Worm (Caenorhabditis elegans) whole organism, L4 larva: ENCODE results near the gene edg-1.

Experiments used
- D1046.2 ChIP-seq: fragments of 200-800 bp; sonication (Bioruptor generic); IDR thresholded peaks from 2 replicates; pipeline ENCODE4 v1.3.6; 2022; ENCODE audit warnings: missing genetic modification characterization, missing compliant biosample characterization
- F49E8.2 ChIP-seq: sonication (generic microtip); optimal IDR thresholded peaks from 2 replicates; lab custom pipeline; 2016; ENCODE audit warnings: missing compliant biosample characterization, mild to moderate bottlenecking, missing genetic modification characterization, borderline replicate concordance
- R02D3.7 ChIP-seq: fragments of 150-350 bp; sonication (generic microtip); optimal IDR thresholded peaks from 3 replicates; lab custom pipeline; 2014; ENCODE audit warnings: missing biosample characterization, missing genetic modification characterization
- T20F7.1 ChIP-seq: fragments of 200-800 bp; sonication (Bioruptor generic); optimal IDR thresholded peaks from 2 replicates; lab custom pipeline; 2018; ENCODE audit warnings: mild to moderate bottlenecking, missing genetic modification characterization, missing compliant biosample characterization
- ZK337.2 ChIP-seq: fragments of 200-800 bp; sonication (Bioruptor generic); IDR thresholded peaks from 2 replicates; pipeline ENCODE4 v1.3.6; 2022; ENCODE audit warnings: missing genetic modification reagents, missing genetic modification characterization, missing compliant biosample characterization
- ZK546.5 ChIP-seq, 2 experiments: sonication (generic microtip); optimal IDR thresholded peaks; 2 replicates each; lab custom pipeline; 2017; ENCODE audit warnings: missing biosample characterization in 2 of 2, missing genetic modification characterization in 2 of 2
- aha-1 ChIP-seq: fragments of 150-350 bp; peaks from one replicate; lab custom pipeline; 2014; ENCODE audit warnings: missing biosample characterization, missing genetic modification characterization
- aly-2 ChIP-seq: sonication (generic microtip); optimal IDR thresholded peaks from 2 replicates; lab custom pipeline; 2018; ENCODE audit warnings: missing biosample characterization, missing genetic modification characterization
- ama-1 ChIP-seq: fragments of 150-350 bp; optimal IDR thresholded peaks from 2 replicates; lab custom pipeline; 2014; ENCODE audit warnings: inconsistent platforms, mixed read lengths
- arid-1 ChIP-seq: fragments of 200-800 bp; sonication (Bioruptor generic); conservative IDR thresholded peaks from 2 replicates; pipeline ENCODE4 v1.3.6; 2022; ENCODE audit warnings: missing genetic modification reagents, missing genetic modification characterization, missing compliant biosample characterization
- attf-4 ChIP-seq: sonication (generic microtip); optimal IDR thresholded peaks from 3 replicates; lab custom pipeline; 2017; ENCODE audit warnings: missing biosample characterization, missing genetic modification characterization
- ceh-20 ChIP-seq: fragments of 200-800 bp; sonication (Bioruptor generic); IDR thresholded peaks from 2 replicates; pipeline ENCODE4 v1.3.6; 2022; ENCODE audit warnings: missing genetic modification reagents, missing genetic modification characterization, missing compliant biosample characterization
- ces-1 ChIP-seq: fragments of 150-350 bp; sonication (generic microtip); optimal IDR thresholded peaks from 4 replicates; lab custom pipeline; 2014; ENCODE audit warnings: missing biosample characterization, missing genetic modification reagents, missing genetic modification characterization
- daf-16 ChIP-seq, 3 experiments: sonication (generic microtip); optimal IDR thresholded peaks; 2 replicates each; lab custom pipeline; 2016 to 2017; ENCODE audit warnings: missing genetic modification characterization in 3 of 3, missing genetic modification reagents in 3 of 3, mild to moderate bottlenecking in 2 of 3, missing compliant biosample characterization in 2 of 3, missing biosample characterization in 1 of 3, moderate library complexity in 1 of 3
- daf-19 ChIP-seq: fragments of 200-800 bp; sonication (Bioruptor generic); conservative IDR thresholded peaks from 2 replicates; pipeline ENCODE4 v1.3.6; 2022; ENCODE audit warnings: missing genetic modification characterization, missing compliant biosample characterization
- egl-27 ChIP-seq: sonication (generic microtip); optimal IDR thresholded peaks from 3 replicates; lab custom pipeline; 2017; ENCODE audit warnings: missing biosample characterization, missing genetic modification reagents, missing genetic modification characterization
- fos-1 ChIP-seq: fragments of 150-350 bp; optimal IDR thresholded peaks from 2 replicates; lab custom pipeline; 2014; ENCODE audit warnings: missing biosample characterization, missing genetic modification characterization
- hif-1 ChIP-seq, 2 experiments: sonication (generic microtip); optimal IDR thresholded peaks; 2 replicates each; lab custom pipeline; 2016 to 2017; ENCODE audit warnings: missing compliant biosample characterization in 2 of 2, missing genetic modification characterization in 2 of 2, missing genetic modification reagents in 2 of 2, missing genotype in 2 of 2, mild to moderate bottlenecking in 1 of 2
- hlh-30 ChIP-seq: sonication (generic microtip); optimal IDR thresholded peaks from 2 replicates; lab custom pipeline; 2017; ENCODE audit warnings: antibody characterized with exemption, mild to moderate bottlenecking, missing genetic modification characterization, missing compliant biosample characterization; ENCODE audit not compliant: insufficient read depth
- hmg-1.1 ChIP-seq: fragments of 200-800 bp; sonication (Bioruptor generic); IDR thresholded peaks from 2 replicates; pipeline ENCODE4 v1.3.6; 2022; ENCODE audit warnings: missing genetic modification reagents, missing genetic modification characterization, missing compliant biosample characterization
- jun-1 ChIP-seq: fragments of 150-350 bp; optimal IDR thresholded peaks from 2 replicates; lab custom pipeline; 2014; ENCODE audit warnings: missing biosample characterization, missing genetic modification reagents, missing genetic modification characterization
- mep-1 ChIP-seq: fragments of 150-350 bp; sonication (generic microtip); optimal IDR thresholded peaks from 3 replicates; lab custom pipeline; 2014; ENCODE audit warnings: missing biosample characterization, missing genetic modification characterization
- nhr-102 ChIP-seq: sonication (generic microtip); optimal IDR thresholded peaks from 2 replicates; lab custom pipeline; 2016; ENCODE audit warnings: mild to moderate bottlenecking, missing genetic modification characterization, moderate library complexity, missing compliant biosample characterization
- nhr-11 ChIP-seq: fragments of 150-350 bp; optimal IDR thresholded peaks from 2 replicates; lab custom pipeline; 2014; ENCODE audit warnings: missing biosample characterization, missing genetic modification characterization
- nhr-111 ChIP-seq: fragments of 200-800 bp; sonication (Bioruptor generic); optimal IDR thresholded peaks from 2 replicates; lab custom pipeline; 2018; ENCODE audit warnings: mild to moderate bottlenecking, missing genetic modification characterization, missing compliant biosample characterization
- nhr-41 ChIP-seq: fragments of 200-800 bp; sonication (Bioruptor generic); IDR thresholded peaks from 2 replicates; pipeline ENCODE4 v1.3.6; 2022; ENCODE audit warnings: missing genetic modification reagents, missing genetic modification characterization, missing compliant biosample characterization
- nhr-42 ChIP-seq: fragments of 200-800 bp; sonication (Bioruptor generic); IDR thresholded peaks from 2 replicates; pipeline ENCODE4 v1.3.6; 2022; ENCODE audit warnings: missing genetic modification characterization, missing compliant biosample characterization
- rbr-2 ChIP-seq: sonication (generic microtip); optimal IDR thresholded peaks from 2 replicates; lab custom pipeline; 2016; ENCODE audit warnings: missing genotype, missing genetic modification characterization, missing compliant biosample characterization
- saeg-2 ChIP-seq: fragments of 200-800 bp; sonication (Bioruptor generic); IDR thresholded peaks from 2 replicates; pipeline ENCODE4 v1.3.6; 2022; ENCODE audit warnings: missing genetic modification reagents, missing genetic modification characterization, missing compliant biosample characterization
- set-16 ChIP-seq: fragments of 200-800 bp; sonication (Bioruptor generic); IDR thresholded peaks from 2 replicates; pipeline ENCODE4 v1.3.6; 2022; ENCODE audit warnings: missing genetic modification reagents, missing genetic modification characterization, missing compliant biosample characterization
- tag-97 ChIP-seq: fragments of 200-800 bp; sonication (Bioruptor generic); IDR thresholded peaks from 2 replicates; pipeline ENCODE4 v1.3.6; 2022; ENCODE audit warnings: missing genetic modification characterization, missing compliant biosample characterization
- unc-39 ChIP-seq: sonication (generic microtip); optimal IDR thresholded peaks from 2 replicates; lab custom pipeline; 2017; ENCODE audit warnings: missing biosample characterization, missing genetic modification characterization
- unc-62 ChIP-seq, 3 experiments: fragments of 150-350 bp in 1 of 3; sonication (generic microtip); optimal IDR thresholded peaks in 2 of 3; peaks in 1 of 3; 1 replicate in 1 of 3; 2 replicates in 2 of 3; lab custom pipeline; 2014 to 2017; ENCODE audit warnings: missing biosample characterization in 3 of 3, missing genetic modification characterization in 3 of 3, missing genetic modification reagents in 3 of 3, missing genotype in 1 of 3
- zag-1 ChIP-seq: fragments of 150-350 bp; optimal IDR thresholded peaks from 2 replicates; lab custom pipeline; 2014; ENCODE audit warnings: missing biosample characterization, missing genetic modification characterization
- ztf-7 ChIP-seq: fragments of 150-350 bp; optimal IDR thresholded peaks from 2 replicates; lab custom pipeline; 2014; ENCODE audit warnings: missing biosample characterization, missing genetic modification characterization

edg-1 gene

DNA sequence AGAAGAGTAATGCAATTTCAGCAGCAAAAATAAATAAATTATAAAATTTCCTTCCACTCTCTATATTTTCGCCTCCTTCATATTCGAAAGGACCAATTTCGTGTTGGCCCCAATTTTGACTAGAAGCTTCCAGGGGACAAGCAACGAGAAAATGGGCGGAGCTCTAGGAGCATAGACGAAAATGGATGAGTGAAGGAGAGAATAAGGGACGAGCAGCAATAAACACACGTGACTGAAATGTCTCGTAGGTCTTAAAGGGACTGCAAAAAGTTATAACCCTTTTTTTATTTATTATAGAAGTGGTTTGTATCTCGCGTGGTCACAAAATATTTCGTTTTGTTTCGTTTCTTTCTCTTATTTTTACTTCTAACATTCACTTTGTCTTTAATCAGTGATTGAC, 29.1 kb downstream of the edg-1 start (continued):
- TF ChIP-seq unc-62 (GFP tag; optimal IDR thresholded peaks at IDR 0.05 in 1 of 2; lab: Kevin White, UChicago) (no peak), unc-62 (tag; optimal IDR thresholded peaks at IDR 0.05; lab: Kevin White, UChicago) (no peak)

ce11 chrIV:11350809-11351208, 30.2 kb downstream of the edg-1 start:
- TF ChIP-seq aha-1 (tag; lab: Kevin White, UChicago) (peak; percentile 67), ZK337.2 (GFP tag; lab: Robert Waterston, UW) (peak; percentile 60; the same call in 1 of the 2 replicates), nhr-11 (tag; lab: Kevin White, UChicago) (peak; percentile 61), ceh-20 (GFP tag; lab: Robert Waterston, UW) (no peak), D1046.2 (GFP tag; lab: Robert Waterston, UW) (no peak), aly-2 (tag; lab: Kevin White, UChicago) (no peak), daf-16 (GFP tag; optimal IDR thresholded peaks at IDR 0.05; lab: Kevin White, UChicago) (no peak), daf-16 (tag; optimal IDR thresholded peaks at IDR 0.05; lab: Kevin White, UChicago) (no peak)
- TF ChIP-seq, all 104 proteins: peak for 3

DNA sequence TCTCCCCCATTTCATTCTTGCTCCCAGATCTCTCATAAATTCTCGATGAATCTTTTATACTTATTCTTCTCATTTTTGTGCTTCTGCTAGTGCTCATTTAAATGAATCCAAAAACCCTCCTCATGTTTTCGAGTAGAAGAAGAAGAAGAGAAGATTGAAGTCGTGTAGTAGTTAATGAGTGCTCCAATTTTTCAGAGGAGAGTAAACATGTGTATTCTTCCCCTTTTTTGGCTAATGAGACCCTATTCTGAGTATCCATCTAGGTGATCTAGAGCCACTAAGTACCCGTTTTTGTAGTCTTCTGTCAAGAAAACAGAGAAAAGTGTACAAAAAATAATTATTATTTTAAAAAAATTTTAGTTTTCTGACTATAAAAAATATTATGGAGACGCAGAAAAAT, 31.0 kb downstream of the edg-1 start:
- TF ChIP-seq egl-27 (tag; lab: Kevin White, UChicago) (no peak), nhr-41 (GFP tag; lab: Robert Waterston, UW) (no peak), T20F7.1 (no peak), mep-1 (no peak), nhr-42 (GFP tag; lab: Robert Waterston, UW) (no peak), nhr-11 (tag; lab: Kevin White, UChicago) (no peak), ama-1 (lab: Kevin White, UChicago) (no peak), fos-1 (tag; lab: Kevin White, UChicago) (no peak), rbr-2 (tag; lab: Kevin White, UChicago) (no peak)
- TF ChIP-seq, all 104 proteins: peak for 0

DNA sequence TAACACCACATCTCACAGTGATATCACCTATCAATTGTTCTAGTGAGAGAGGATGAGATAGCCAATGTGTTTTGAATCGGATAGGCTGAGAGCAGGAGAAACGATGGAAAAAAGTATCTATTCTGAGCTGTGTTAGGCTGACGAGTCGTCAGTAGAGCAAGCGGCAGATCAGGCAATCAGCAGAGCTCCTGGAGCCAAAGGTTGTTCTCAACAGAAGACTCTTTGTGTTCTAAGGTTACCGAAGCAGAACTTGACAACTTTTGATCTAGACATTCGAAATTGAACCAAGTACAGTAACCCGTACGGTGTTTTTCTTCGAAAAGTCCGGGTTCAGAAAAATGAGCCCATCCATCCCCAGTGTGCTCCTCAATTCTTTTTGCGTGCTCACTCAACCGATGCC, 32.2 kb downstream of the edg-1 start:
- TF ChIP-seq set-16 (0 out of 2 replicates have a peak, but pooled peaks have one; percentile 5), unc-62 (GFP tag; optimal IDR thresholded peaks at IDR 0.05 in 1 of 2; lab: Kevin White, UChicago) (peak in 1 of 2 experiments; percentile 98), unc-62 (tag; optimal IDR thresholded peaks at IDR 0.05; lab: Kevin White, UChicago) (no peak), zag-1 (tag; lab: Kevin White, UChicago) (no peak), hmg-1.1 (GFP tag; lab: Robert Waterston, UW) (peak; percentile 24; the same call in 1 of the 2 replicates)

- TF ChIP-seq ces-1 (GFP tag; lab: Kevin White, UChicago) (no peak), nhr-11 (tag; lab: Kevin White, UChicago) (peak; percentile 25), daf-16 (GFP tag; optimal IDR thresholded peaks at IDR 0.05; lab: Kevin White, UChicago) (peak in 1 of 2 experiments; percentile 42), daf-16 (tag; optimal IDR thresholded peaks at IDR 0.05; lab: Kevin White, UChicago) (no peak), ztf-7 (tag; lab: Kevin White, UChicago) (no peak), mep-1 (peak; percentile 11), unc-62 (GFP tag; optimal IDR thresholded peaks at IDR 0.05 in 1 of 2; lab: Kevin White, UChicago) (peak in 1 of 2 experiments; percentile 10), unc-62 (tag; optimal IDR thresholded peaks at IDR 0.05; lab: Kevin White, UChicago) (no peak), ceh-20 (GFP tag; lab: Robert Waterston, UW) (peak; percentile 33; the same call in 1 of the 2 replicates), hlh-30 (tag; lab: Kevin White, UChicago) (peak; percentile 71), unc-39 (tag; lab: Kevin White, UChicago) (no peak), ZK546.5 (tag; optimal IDR thresholded peaks at IDR 0.05; lab: Kevin White, UChicago) (no peak), tag-97 (no peak), R02D3.7 (no peak)
Measured at ce11 chrIV:11353946-11354458, 33.4 kb downstream of the edg-1 start, which contains the start of gene T01G1.2. Gene T01G1.2 (plus strand): TSS chrIV:11354408.

- no peak for TF ChIP-seq hif-1 (tag; optimal IDR thresholded peaks at IDR 0.05; lab: Kevin White, UChicago)
- no peak for TF ChIP-seq nhr-102
- TF ChIP-seq ZK546.5 (tag; optimal IDR thresholded peaks at IDR 0.05; lab: Kevin White, UChicago), result no peak
- no peak for TF ChIP-seq F49E8.2 (tag; lab: Kevin White, UChicago)
- TF ChIP-seq attf-4 (tag; lab: Kevin White, UChicago), result no peak
- TF ChIP-seq rbr-2 (tag; lab: Kevin White, UChicago), result no peak
- TF ChIP-seq saeg-2 (GFP tag; lab: Robert Waterston, UW), result no peak
- TF ChIP-seq arid-1 (GFP tag; lab: Robert Waterston, UW), result no peak
- TF ChIP-seq daf-19 (GFP tag; lab: Robert Waterston, UW), result no peak
- TF ChIP-seq nhr-111 (GFP tag; lab: Kevin White, UChicago), result no peak
- no peak for TF ChIP-seq nhr-42 (GFP tag; lab: Robert Waterston, UW)
- no peak for TF ChIP-seq jun-1
Measured at ce11 chrIV:11359769-11360168, 39.2 kb downstream of the edg-1 start, which contains the start of gene klp-12. Gene klp-12 (minus strand): TSS chrIV:11359869.
